Fruit fly (Drosophila melanogaster): ENCODE measurements around the gene chas.

Gene chas

DNA sequence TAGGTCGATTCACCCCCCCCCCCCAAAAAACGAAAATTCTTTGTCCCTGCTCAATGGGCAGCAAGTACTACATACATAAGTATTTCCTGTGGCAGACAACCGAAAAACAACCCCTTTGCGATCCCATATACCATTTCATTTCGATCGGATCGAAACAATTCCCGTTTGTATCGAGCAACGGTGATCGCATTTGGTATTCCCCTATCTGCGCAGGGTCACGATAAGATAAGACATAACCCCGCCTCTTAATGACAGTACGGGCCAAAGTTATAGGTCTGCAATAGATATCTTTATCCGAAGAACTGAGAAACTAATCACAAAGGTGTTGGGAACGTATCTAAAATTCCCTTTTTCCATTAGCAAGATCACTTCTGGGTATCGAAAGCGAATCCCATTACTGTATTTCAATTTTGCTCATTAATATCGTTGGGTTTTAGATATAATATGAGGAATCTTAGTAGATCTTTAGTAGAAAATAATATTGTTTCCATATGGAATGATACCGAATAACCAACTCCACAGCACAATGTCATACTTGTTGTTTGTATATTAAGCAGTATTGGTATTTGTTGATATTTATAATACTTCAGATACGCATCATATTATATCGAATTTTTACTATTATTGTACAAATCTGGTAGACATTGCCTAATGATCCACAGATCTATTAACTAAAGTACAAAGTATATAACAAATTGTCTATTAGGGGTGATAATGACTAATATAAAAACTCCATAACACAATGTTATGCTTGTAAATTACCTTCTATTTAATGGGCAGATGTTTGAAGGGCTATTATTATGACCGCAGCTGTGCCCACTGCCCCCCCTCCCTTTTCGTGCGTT, 42.7 kb upstream of the chas start (continued):
- TF ChIP-seq gem (tag; optimal IDR thresholded peaks at IDR 0.05): peak; percentile 24
- TF ChIP-seq Hr3 (GFP tag; optimal IDR thresholded peaks at IDR 0.05): no peak
- no peak for TF ChIP-seq sna (GFP tag; IDR thresholded peaks at IDR 0.05; ENCODE audit: partially characterized antibody)
- no peak for TF ChIP-seq da (GFP tag; optimal IDR thresholded peaks at IDR 0.05)
- TF ChIP-seq Side (GFP tag; optimal IDR thresholded peaks at IDR 0.05): no peak
- TF ChIP-seq zfh1 (GFP tag; IDR thresholded peaks at IDR 0.05): no peak
- no peak for TF ChIP-seq CG1233 (GFP tag; optimal IDR thresholded peaks at IDR 0.05)
- peak; percentile 40 for TF ChIP-seq CG18262 (tag; optimal IDR thresholded peaks at IDR 0.05)
- TF ChIP-seq CG14710 (tag; optimal IDR thresholded peaks at IDR 0.05): peak; percentile 14
- no peak for TF ChIP-seq maf-S (GFP tag; optimal IDR thresholded peaks at IDR 0.05)
- TF ChIP-seq sima (GFP tag; optimal IDR thresholded peaks at IDR 0.05): no peak
- TF ChIP-seq CG11504 (tag; optimal IDR thresholded peaks at IDR 0.05): peak; percentile 30
- TF ChIP-seq CG6689 (GFP tag; IDR thresholded peaks at IDR 0.05): no peak
- TF ChIP-seq CG12769 (tag; optimal IDR thresholded peaks at IDR 0.05): peak; percentile 13
- TF ChIP-seq corto (GFP tag; optimal IDR thresholded peaks at IDR 0.05): no peak
- TF ChIP-seq D (optimal IDR thresholded peaks at IDR 0.05): no peak
- no peak for TF ChIP-seq D (GFP tag; optimal IDR thresholded peaks at IDR 0.05)
- peak; percentile 13 for TF ChIP-seq nmo (GFP tag; optimal IDR thresholded peaks at IDR 0.05)
- no peak for TF ChIP-seq dmrt99B (tag; optimal IDR thresholded peaks at IDR 0.05)
- TF ChIP-seq CG10267 (tag; optimal IDR thresholded peaks at IDR 0.05): no peak
- TF ChIP-seq tna (GFP tag; IDR thresholded peaks at IDR 0.05; ENCODE audit: partially characterized antibody): no peak
- peak; percentile 90 for TF ChIP-seq CG11696 (GFP tag; IDR thresholded peaks at IDR 0.05)
- TF ChIP-seq Lpt (GFP tag; optimal IDR thresholded peaks at IDR 0.05): no peak
- TF ChIP-seq wor (GFP tag; IDR thresholded peaks at IDR 0.05): no peak
- TF ChIP-seq chinmo (GFP tag; IDR thresholded peaks at IDR 0.05; ENCODE audit: partially characterized antibody): no peak
- no peak for TF ChIP-seq Dref (GFP tag; IDR thresholded peaks at IDR 0.05)
- TF ChIP-seq Camta (GFP tag; optimal IDR thresholded peaks at IDR 0.05): no peak
- TF ChIP-seq sens (GFP tag): peak; percentile 82
- peak; percentile 23 for TF ChIP-seq CoRest (tag; optimal IDR thresholded peaks at IDR 0.05)
- TF ChIP-seq lola (GFP tag; optimal IDR thresholded peaks at IDR 0.05): peak in 1 of 3 experiments; percentile 20
- no peak for TF ChIP-seq CG15073 (GFP tag; optimal IDR thresholded peaks at IDR 0.05)
- peak; percentile 81 for TF ChIP-seq pros (GFP tag; optimal IDR thresholded peaks at IDR 0.05)
- no peak for TF ChIP-seq CG4707 (GFP tag; optimal IDR thresholded peaks at IDR 0.05)
- TF ChIP-seq GATAe (GFP tag; conservative IDR thresholded peaks at IDR 0.05): peak; percentile 53
- peak; percentile 10 for TF ChIP-seq CG2712 (tag; optimal IDR thresholded peaks at IDR 0.05)
- no peak for TF ChIP-seq CG3281 (GFP tag; optimal IDR thresholded peaks at IDR 0.05)
- no peak for TF ChIP-seq nerfin-1 (tag; optimal IDR thresholded peaks at IDR 0.05)
- no peak for TF ChIP-seq YL-1 (GFP tag; optimal IDR thresholded peaks at IDR 0.05)
- TF ChIP-seq Sox100B (GFP tag; optimal IDR thresholded peaks at IDR 0.05): no peak
- no peak for TF ChIP-seq slp2 (GFP tag; optimal IDR thresholded peaks at IDR 0.05)
- 0 out of 2 replicates have a peak, but pooled peaks have one; percentile 24 for TF ChIP-seq slbo (GFP tag; IDR thresholded peaks at IDR 0.05)

Measured in whole organism, embryonic.